Fruit fly (Drosophila melanogaster) whole organism, embryonic: Measurements from ENCODE around the gene Jarid2.

ENCODE experiments used
- Abd-B ChIP-seq: fragments of 200-800 bp; sonication (Bioruptor generic); optimal IDR thresholded peaks from 2 replicates; lab custom pipeline; 2018; ENCODE audit warnings: missing biosample characterization, mild to moderate bottlenecking, missing genetic modification characterization, moderate library complexity
- Awh ChIP-seq: fragments of 200-800 bp; sonication (Bioruptor generic); IDR thresholded peaks from 2 replicates; pipeline ENCODE4, ENCODE4 v1.3.6; 2022; ENCODE audit warnings: missing biosample characterization, missing genetic modification characterization
- Blimp-1 ChIP-seq: fragments of 200-800 bp; sonication (Bioruptor generic); optimal IDR thresholded peaks from 3 replicates; lab custom pipeline; 2018; ENCODE audit warnings: missing biosample characterization, missing genetic modification characterization, mild to moderate bottlenecking, moderate library complexity, missing genetic modification reagents
- BtbVII ChIP-seq: fragments of 200-800 bp; sonication (Bioruptor generic); optimal IDR thresholded peaks from 3 replicates; lab custom pipeline; 2017; ENCODE audit warnings: missing biosample characterization, mild to moderate bottlenecking, missing genetic modification characterization
- CG11504 ChIP-seq: fragments of 200-800 bp; sonication (Bioruptor generic); optimal IDR thresholded peaks from 3 replicates; lab custom pipeline; 2019; ENCODE audit warnings: missing biosample characterization, mild to moderate bottlenecking, missing genetic modification characterization, moderate library complexity
- CG13894 ChIP-seq: fragments of 200-800 bp; sonication (Bioruptor generic); optimal IDR thresholded peaks from 3 replicates; lab custom pipeline; 2018; ENCODE audit warnings: missing biosample characterization, mild to moderate bottlenecking, missing genetic modification characterization, moderate library complexity
- CG14441 ChIP-seq: fragments of 200-800 bp; sonication (Bioruptor generic); IDR thresholded peaks from 2 replicates; pipeline ENCODE4 v1.3.6; 2022; ENCODE audit warnings: missing biosample characterization, missing genetic modification characterization
- CG14710 ChIP-seq: fragments of 200-800 bp; sonication (Bioruptor generic); optimal IDR thresholded peaks from 3 replicates; lab custom pipeline; 2019; ENCODE audit warnings: missing biosample characterization, mild to moderate bottlenecking, missing genetic modification characterization, moderate library complexity
- CG14860 ChIP-seq: fragments of 200-800 bp; sonication (Bioruptor generic); IDR thresholded peaks from 3 replicates; pipeline ENCODE4 v1.3.6; 2022; ENCODE audit warnings: missing biosample characterization, missing genetic modification characterization; ENCODE audit not compliant: partially characterized antibody
- CG15696 ChIP-seq: fragments of 200-800 bp; sonication (Bioruptor generic); optimal IDR thresholded peaks from 2 replicates; lab custom pipeline; 2019; ENCODE audit warnings: missing biosample characterization, mild to moderate bottlenecking, missing genetic modification characterization, moderate library complexity
- CG17328 ChIP-seq: fragments of 200-800 bp; sonication (Bioruptor generic); IDR thresholded peaks from 2 replicates; pipeline ENCODE4 v1.3.6; 2022; ENCODE audit warnings: missing biosample characterization, missing genetic modification characterization
- CG17385 ChIP-seq: fragments of 200-800 bp; sonication (Bioruptor generic); optimal IDR thresholded peaks from 3 replicates; lab custom pipeline; 2018; ENCODE audit warnings: missing biosample characterization, mild to moderate bottlenecking, missing genetic modification characterization
- CG17829 ChIP-seq: fragments of 200-800 bp; optimal IDR thresholded peaks from 2 replicates; lab custom pipeline; 2019; ENCODE audit warnings: missing biosample characterization, mild to moderate bottlenecking, missing genetic modification characterization, moderate library complexity
- CG18262 ChIP-seq: fragments of 200-800 bp; optimal IDR thresholded peaks from 3 replicates; lab custom pipeline; 2019; ENCODE audit warnings: missing biosample characterization, mild to moderate bottlenecking, missing genetic modification characterization, moderate library complexity
- CG2199 ChIP-seq: fragments of 200-800 bp; sonication (Bioruptor generic); IDR thresholded peaks from 3 replicates; pipeline ENCODE4 v1.3.6; 2022; ENCODE audit warnings: missing biosample characterization, missing genetic modification characterization
- CG2875 ChIP-seq: fragments of 200-800 bp; sonication (Bioruptor generic); optimal IDR thresholded peaks from 2 replicates; lab custom pipeline; 2017; ENCODE audit warnings: missing biosample characterization, mild to moderate bottlenecking, missing genetic modification characterization, missing genetic modification reagents
- CG2889 ChIP-seq: fragments of 200-800 bp; sonication (Bioruptor generic); IDR thresholded peaks from 3 replicates; pipeline ENCODE4 v1.3.6; 2022; ENCODE audit warnings: missing biosample characterization, missing genetic modification characterization
- CG4404 ChIP-seq: fragments of 200-800 bp; sonication (Bioruptor generic); IDR thresholded peaks from 2 replicates; pipeline ENCODE4 v1.3.6; 2022; ENCODE audit warnings: missing biosample characterization, missing genetic modification characterization
- CG4854 ChIP-seq: fragments of 200-800 bp; sonication (Bioruptor generic); optimal IDR thresholded peaks from 2 replicates; lab custom pipeline; 2016; ENCODE audit warnings: missing biosample characterization, missing genetic modification characterization, inconsistent platforms
- CG6175 ChIP-seq: fragments of 200-800 bp; sonication (Bioruptor generic); IDR thresholded peaks from 3 replicates; pipeline ENCODE4 v1.3.6; 2022; ENCODE audit warnings: missing biosample characterization, missing genetic modification characterization
- CG6765 ChIP-seq: fragments of 200-800 bp; sonication (Bioruptor generic); optimal IDR thresholded peaks from 3 replicates; lab custom pipeline; 2017; ENCODE audit warnings: missing biosample characterization, mild to moderate bottlenecking, missing genetic modification characterization
- CG7357 ChIP-seq: fragments of 200-800 bp; sonication (Bioruptor generic); IDR thresholded peaks from 3 replicates; pipeline ENCODE4 v1.3.6; 2022; ENCODE audit warnings: missing biosample characterization, missing genetic modification characterization
- CkIIα-i1 ChIP-seq: fragments of 200-800 bp; sonication (Bioruptor generic); IDR thresholded peaks from 2 replicates; pipeline ENCODE4 v1.3.6; 2022; ENCODE audit warnings: missing biosample characterization, missing genetic modification characterization
- D19A ChIP-seq: fragments of 200-800 bp; optimal IDR thresholded peaks from 3 replicates; lab custom pipeline; 2019; ENCODE audit warnings: missing biosample characterization, mild to moderate bottlenecking, missing genetic modification characterization, moderate library complexity
- E2f1 ChIP-seq: fragments of 200-800 bp; sonication (Bioruptor generic); IDR thresholded peaks from 2 replicates; pipeline ENCODE4 v1.3.6; 2022; ENCODE audit warnings: missing biosample characterization, missing genetic modification characterization
- Ets97D ChIP-seq: fragments of 200-800 bp; sonication (Bioruptor generic); optimal IDR thresholded peaks from 3 replicates; lab custom pipeline; 2016; ENCODE audit warnings: missing biosample characterization, missing genetic modification characterization
- Max ChIP-seq: fragments of 200-800 bp; sonication (Bioruptor generic); optimal IDR thresholded peaks from 2 replicates; lab custom pipeline; 2016; ENCODE audit warnings: missing biosample characterization, mild to moderate bottlenecking, missing genetic modification characterization
- NFAT ChIP-seq: fragments of 200-800 bp; sonication (Bioruptor generic); IDR thresholded peaks from 2 replicates; pipeline ENCODE4 v1.3.6; 2022; ENCODE audit warnings: missing biosample characterization, missing genetic modification characterization
- ac ChIP-seq: fragments of 200-800 bp; sonication (Bioruptor generic); optimal IDR thresholded peaks from 3 replicates; lab custom pipeline; 2017; ENCODE audit warnings: missing biosample characterization, mild to moderate bottlenecking, missing genetic modification characterization
- ara ChIP-seq: fragments of 200-800 bp; sonication (Bioruptor generic); IDR thresholded peaks from 2 replicates; pipeline ENCODE4 v1.3.6; 2022; ENCODE audit warnings: missing biosample characterization, missing genetic modification characterization
- bsh ChIP-seq, 2 experiments: fragments of 200-800 bp; sonication (Bioruptor generic); optimal IDR thresholded peaks; 2 replicates each; lab custom pipeline; 2017 to 2018; ENCODE audit warnings: mild to moderate bottlenecking in 2 of 2, missing biosample characterization in 2 of 2, missing genetic modification characterization in 2 of 2, moderate library complexity in 1 of 2
- chinmo ChIP-seq: fragments of 200-800 bp; sonication (Bioruptor generic); IDR thresholded peaks from 4 replicates; pipeline ENCODE4 v1.3.6; 2022; ENCODE audit warnings: missing biosample characterization, missing genetic modification characterization; ENCODE audit not compliant: partially characterized antibody
- chm ChIP-seq: fragments of 200-800 bp; sonication (Bioruptor generic); IDR thresholded peaks from 2 replicates; pipeline ENCODE4 v1.3.6; 2022; ENCODE audit warnings: missing biosample characterization, missing genetic modification characterization
- cwo ChIP-seq: fragments of 200-800 bp; sonication (Bioruptor generic); optimal IDR thresholded peaks from 3 replicates; lab custom pipeline; 2017; ENCODE audit warnings: missing biosample characterization, missing genetic modification characterization, mild to moderate bottlenecking, moderate library complexity, missing genetic modification reagents
- fru ChIP-seq: fragments of >200 bp; optimal IDR thresholded peaks from 2 replicates; lab custom pipeline; 2017
- ham ChIP-seq: fragments of 200-800 bp; sonication (Bioruptor generic); IDR thresholded peaks from 2 replicates; pipeline ENCODE4 v1.3.6; 2022; ENCODE audit warnings: missing biosample characterization, missing genetic modification characterization
- ken ChIP-seq: fragments of 200-800 bp; sonication (Bioruptor generic); IDR thresholded peaks from 3 replicates; pipeline ENCODE4 v1.3.6; 2022; ENCODE audit warnings: missing biosample characterization, missing genetic modification characterization
- lab ChIP-seq: fragments of 200-800 bp; sonication (Bioruptor generic); optimal IDR thresholded peaks from 3 replicates; lab custom pipeline; 2017; ENCODE audit warnings: missing biosample characterization, missing genetic modification characterization, mild to moderate bottlenecking, moderate library complexity, missing genetic modification reagents
- nerfin-2 ChIP-seq: fragments of 200-800 bp; sonication (Bioruptor generic); IDR thresholded peaks from 2 replicates; pipeline ENCODE4 v1.3.6; 2022; ENCODE audit warnings: missing biosample characterization, missing genetic modification characterization; ENCODE audit not compliant: partially characterized antibody
- nom ChIP-seq: fragments of 200-800 bp; sonication (Bioruptor generic); optimal IDR thresholded peaks from 2 replicates; lab custom pipeline; 2017; ENCODE audit warnings: missing biosample characterization, missing genetic modification characterization, mild to moderate bottlenecking, moderate library complexity, missing genetic modification reagents
- odd ChIP-seq: fragments of 200-800 bp; sonication (Bioruptor generic); optimal IDR thresholded peaks from 2 replicates; lab custom pipeline; 2017; ENCODE audit warnings: missing biosample characterization, mild to moderate bottlenecking, missing genetic modification characterization
- org-1 ChIP-seq: fragments of 200-800 bp; sonication (Bioruptor generic); optimal IDR thresholded peaks from 2 replicates; lab custom pipeline; 2017; ENCODE audit warnings: missing biosample characterization, missing genetic modification characterization
- peb ChIP-seq: fragments of 200-800 bp; sonication (Bioruptor generic); IDR thresholded peaks from 2 replicates; pipeline ENCODE4 v1.3.6; 2022; ENCODE audit warnings: missing biosample characterization, missing genetic modification characterization
- pros ChIP-seq: fragments of 200-800 bp; sonication (Bioruptor generic); optimal IDR thresholded peaks from 3 replicates; lab custom pipeline; 2019; ENCODE audit warnings: missing biosample characterization, mild to moderate bottlenecking, missing genetic modification characterization, moderate library complexity
- tll ChIP-seq, 2 experiments: fragments of 200-800 bp in 1 of 2; fragments of >200 bp in 1 of 2; sonication (Bioruptor generic) in 1 of 2; optimal IDR thresholded peaks; 2 replicates each; lab custom pipeline; 2017 to 2019; ENCODE audit warnings: missing biosample characterization in 2 of 2, missing genetic modification characterization in 2 of 2, mild to moderate bottlenecking in 1 of 2, moderate library complexity in 1 of 2
- unc-4 ChIP-seq: fragments of 200-800 bp; sonication (Bioruptor generic); IDR thresholded peaks from 2 replicates; pipeline ENCODE4 v1.3.6; 2022; ENCODE audit warnings: missing biosample characterization, missing genetic modification characterization; ENCODE audit not compliant: partially characterized antibody
- zf30C ChIP-seq: fragments of 200-800 bp; sonication (Bioruptor generic); optimal IDR thresholded peaks from 3 replicates; lab custom pipeline; 2018; ENCODE audit warnings: missing biosample characterization, mild to moderate bottlenecking, missing genetic modification characterization
- zfh2 ChIP-seq: fragments of 200-800 bp; sonication (Bioruptor generic); optimal IDR thresholded peaks from 2 replicates; lab custom pipeline; 2016; ENCODE audit warnings: missing biosample characterization, missing genetic modification characterization

The Jarid2 gene

DNA sequence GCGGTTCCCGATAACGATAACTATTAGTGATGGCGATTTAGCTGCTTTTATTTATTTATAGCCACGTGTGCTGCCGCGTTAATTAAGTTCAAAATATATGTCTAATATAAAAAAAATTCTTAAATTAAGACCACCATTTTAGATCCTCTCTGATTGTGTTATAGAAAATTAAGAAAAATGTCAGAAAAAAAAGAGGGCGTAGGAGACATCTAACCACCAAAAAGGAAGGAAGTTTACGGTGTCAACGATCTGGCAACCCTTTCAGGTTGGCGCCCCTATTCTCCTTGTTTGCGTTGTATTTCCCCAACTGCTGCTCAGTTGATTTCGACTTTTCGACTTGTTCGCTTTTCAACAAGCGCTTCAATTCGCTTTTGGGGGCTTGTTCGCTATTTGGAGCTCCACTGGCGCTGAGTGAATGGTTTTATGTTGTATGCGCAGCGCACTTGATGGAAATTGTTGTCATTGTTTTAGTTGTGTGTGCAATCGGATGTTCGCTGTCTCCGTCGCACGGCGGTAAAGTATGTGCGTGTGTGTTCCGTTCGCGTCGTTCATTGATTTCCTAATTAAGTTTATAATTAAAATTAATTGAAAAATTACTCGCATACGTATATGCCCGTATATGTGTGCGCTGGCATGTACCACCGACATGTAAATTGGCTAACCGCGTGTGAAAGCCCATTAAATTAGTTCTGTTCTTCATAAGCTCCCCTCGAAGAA lies 15.9 kb upstream of the Jarid2 start, which contains the start of the genes CG3434 and CG44838 (continued):
- TF ChIP-seq org-1 = no peak
- TF ChIP-seq CG2889 (GFP tag; lab: Robert Waterston, UW) = peak; percentile 60; the same call in 2 of the 3 replicates
- peak; percentile 76 for TF ChIP-seq CG14441 (GFP tag; lab: Robert Waterston, UW)
- peak; percentile 75 for TF ChIP-seq CG4404 (GFP tag; lab: Robert Waterston, UW)
- no peak for TF ChIP-seq fru (lab: Kevin White, UChicago)
- no peak for TF ChIP-seq ham (GFP tag; lab: Robert Waterston, UW)
- TF ChIP-seq ken (GFP tag; lab: Robert Waterston, UW) = peak; percentile 70; the same call in 1 of the 3 replicates
- peak; percentile 91 for TF ChIP-seq CG14710 (tag; lab: Kevin White, UChicago)
- peak; percentile 76 for TF ChIP-seq CG6765
- TF ChIP-seq nom (GFP tag; lab: Kevin White, UChicago) = peak; percentile 51
- TF ChIP-seq nerfin-2 (GFP tag; lab: Robert Waterston, UW) = no peak
- TF ChIP-seq ac = no peak
- peak; percentile 42 for TF ChIP-seq peb (GFP tag; lab: Robert Waterston, UW)
- TF ChIP-seq odd (GFP tag; lab: Kevin White, UChicago) = peak; percentile 44
- peak; percentile 48 for TF ChIP-seq CG4854 (GFP tag; lab: Kevin White, UChicago)
- peak; percentile 85 for TF ChIP-seq CG13894 (tag; lab: Kevin White, UChicago)
- peak; percentile 88 for TF ChIP-seq Max
- peak; percentile 67; the same call in 1 of the 2 replicates for TF ChIP-seq Awh (GFP tag; lab: Robert Waterston, UW)
- peak; percentile 77; the same call in 1 of the 4 replicates for TF ChIP-seq chinmo (GFP tag; lab: Robert Waterston, UW)
- TF ChIP-seq zf30C (GFP tag; lab: Kevin White, UChicago) = no peak
- peak; percentile 70 for TF ChIP-seq Blimp-1
- TF ChIP-seq NFAT (GFP tag; lab: Robert Waterston, UW) = peak; percentile 56
- peak; percentile 86 for TF ChIP-seq Abd-B
- TF ChIP-seq lab (GFP tag; lab: Kevin White, UChicago) = peak; percentile 85
- peak; percentile 78 for TF ChIP-seq Ets97D (GFP tag; lab: Kevin White, UChicago)
- no peak for TF ChIP-seq chm (GFP tag; lab: Robert Waterston, UW)
- TF ChIP-seq CG15696 (tag; lab: Kevin White, UChicago) = peak; percentile 84
- peak; percentile 75 for TF ChIP-seq D19A
- peak; percentile 65 for TF ChIP-seq ara (GFP tag; lab: Robert Waterston, UW)
- TF ChIP-seq unc-4 (GFP tag; lab: Robert Waterston, UW) = peak; percentile 45; the same call in 1 of the 2 replicates
- TF ChIP-seq CG6175 (GFP tag; lab: Robert Waterston, UW) = peak; percentile 44; the same call in 1 of the 3 replicates
- TF ChIP-seq bsh (GFP tag; optimal IDR thresholded peaks at IDR 0.05; lab: Kevin White, UChicago) = peak; percentile 9 to 81
- peak; percentile 74 for TF ChIP-seq CG17328 (GFP tag; lab: Robert Waterston, UW)
- TF ChIP-seq CG11504 (tag; lab: Kevin White, UChicago) = peak; percentile 79
- no peak for TF ChIP-seq CG14860 (GFP tag; lab: Robert Waterston, UW)
- TF ChIP-seq CG17385 (GFP tag; lab: Kevin White, UChicago) = peak; percentile 73
- peak; percentile 75 for TF ChIP-seq zfh2 (GFP tag; lab: Kevin White, UChicago)
- peak; percentile 17 for TF ChIP-seq pros
- TF ChIP-seq E2f1 (GFP tag; lab: Robert Waterston, UW) = peak; percentile 73
- peak; percentile 80 for TF ChIP-seq CG18262 (tag; lab: Kevin White, UChicago)
- no peak for TF ChIP-seq CkIIα-i1 (GFP tag; lab: Robert Waterston, UW)
- TF ChIP-seq CG2875 (GFP tag; lab: Kevin White, UChicago) = peak; percentile 45
- TF ChIP-seq CG17829 (tag; lab: Kevin White, UChicago) = peak; percentile 83
- peak in 1 of 2 experiments; percentile 60 for TF ChIP-seq tll (GFP tag; optimal IDR thresholded peaks at IDR 0.05; lab: Kevin White, UChicago)
- peak; percentile 75 for TF ChIP-seq cwo (GFP tag; lab: Kevin White, UChicago)
- TF ChIP-seq CG2199 (GFP tag; lab: Robert Waterston, UW) = peak; percentile 76
- peak; percentile 81 for TF ChIP-seq BtbVII (GFP tag; lab: Kevin White, UChicago)
- TF ChIP-seq CG7357 = peak; percentile 44; the same call in 1 of the 3 replicates
